Worm (Caenorhabditis elegans) whole organism, L4/young adult: ENCODE results near the gene F23H12.3.

Experiments used
- dao-5 ChIP-seq: sonication (generic microtip); optimal IDR thresholded peaks from 2 replicates; lab custom pipeline; 2016; ENCODE audit warnings: missing genotype, missing genetic modification characterization, moderate library complexity, missing compliant biosample characterization
- him-1 ChIP-seq: sonication (generic microtip); optimal IDR thresholded peaks from 2 replicates; lab custom pipeline; 2016; ENCODE audit warnings: missing genotype, missing genetic modification reagents, missing genetic modification characterization, missing compliant biosample characterization

DNA sequence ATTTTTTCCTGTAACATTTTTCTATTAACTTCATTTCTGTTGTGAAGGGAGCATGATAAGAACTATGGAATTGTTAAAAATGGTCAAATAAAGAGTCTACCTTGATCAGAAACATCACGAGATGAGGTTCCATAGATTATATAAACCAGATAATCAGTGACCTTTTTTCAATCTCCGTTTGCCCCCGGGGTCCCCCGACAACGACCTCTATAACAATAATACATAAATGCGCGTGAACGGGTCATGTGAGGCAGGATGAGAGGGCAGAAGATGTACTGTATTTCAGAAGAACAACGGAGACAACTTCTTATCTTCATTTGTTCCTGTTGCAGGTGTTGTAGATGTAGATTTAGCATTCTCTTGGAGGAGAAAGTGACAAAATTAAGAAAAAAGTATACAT is 6.9 kb downstream of the F23H12.3 start:
- no peak for TF ChIP-seq him-1 (tag; lab: Kevin White, UChicago)
- no peak for TF ChIP-seq dao-5 (tag; lab: Kevin White, UChicago)
